Fruit fly (Drosophila melanogaster) whole organism, pupa: Measurements from ENCODE around the gene CG7542.

Source experiments
- CG12605 ChIP-seq: fragments of 200-800 bp; sonication (Bioruptor generic); IDR thresholded peaks from 2 replicates; pipeline ENCODE4 v1.3.6; 2022; ENCODE audit warnings: missing biosample characterization, missing genetic modification characterization
- CG13204 ChIP-seq: fragments of 200-800 bp; sonication (Bioruptor generic); optimal IDR thresholded peaks from 2 replicates; lab custom pipeline; 2018; ENCODE audit warnings: missing biosample characterization, mild to moderate bottlenecking, missing genetic modification characterization, moderate library complexity
- CG17806 ChIP-seq: fragments of 200-800 bp; sonication (Bioruptor generic); optimal IDR thresholded peaks from 2 replicates; lab custom pipeline; 2018; ENCODE audit warnings: missing biosample characterization, mild to moderate bottlenecking, missing genetic modification characterization, moderate library complexity
- CG34367 ChIP-seq: fragments of 200-800 bp; sonication (Bioruptor generic); optimal IDR thresholded peaks from 2 replicates; lab custom pipeline; 2018; ENCODE audit warnings: missing biosample characterization, mild to moderate bottlenecking, missing genetic modification characterization
- D1 ChIP-seq: fragments of 200-800 bp; sonication (Bioruptor generic); optimal IDR thresholded peaks from 2 replicates; lab custom pipeline; 2018; ENCODE audit warnings: missing biosample characterization, mild to moderate bottlenecking, missing genetic modification characterization, moderate library complexity
- EcR ChIP-seq: fragments of 200-800 bp; sonication (Bioruptor generic); optimal IDR thresholded peaks from 3 replicates; lab custom pipeline; 2019; ENCODE audit warnings: missing biosample characterization, missing genetic modification characterization, mild to moderate bottlenecking, moderate library complexity, missing genetic modification reagents
- Pif1A ChIP-seq: fragments of 200-800 bp; sonication (Bioruptor generic); optimal IDR thresholded peaks from 3 replicates; lab custom pipeline; 2016; ENCODE audit warnings: missing biosample characterization, missing genetic modification characterization
- Pif1B ChIP-seq: fragments of 200-800 bp; sonication (Bioruptor generic); optimal IDR thresholded peaks from 3 replicates; lab custom pipeline; 2016; ENCODE audit warnings: missing biosample characterization, missing genetic modification characterization
- fd96Ca ChIP-seq: fragments of 200-800 bp; sonication (Bioruptor generic); IDR thresholded peaks from 3 replicates; pipeline ENCODE4 v1.3.6; 2022; ENCODE audit warnings: missing biosample characterization, missing genetic modification characterization
- gl ChIP-seq: fragments of 200-800 bp; sonication (Bioruptor generic); optimal IDR thresholded peaks from 2 replicates; lab custom pipeline; 2018; ENCODE audit warnings: missing biosample characterization, mild to moderate bottlenecking, missing genetic modification characterization
- rn ChIP-seq: fragments of 200-800 bp; sonication (Bioruptor generic); IDR thresholded peaks from 2 replicates; pipeline ENCODE4 v1.3.6; 2022; ENCODE audit warnings: missing biosample characterization, missing genetic modification characterization

DNA sequence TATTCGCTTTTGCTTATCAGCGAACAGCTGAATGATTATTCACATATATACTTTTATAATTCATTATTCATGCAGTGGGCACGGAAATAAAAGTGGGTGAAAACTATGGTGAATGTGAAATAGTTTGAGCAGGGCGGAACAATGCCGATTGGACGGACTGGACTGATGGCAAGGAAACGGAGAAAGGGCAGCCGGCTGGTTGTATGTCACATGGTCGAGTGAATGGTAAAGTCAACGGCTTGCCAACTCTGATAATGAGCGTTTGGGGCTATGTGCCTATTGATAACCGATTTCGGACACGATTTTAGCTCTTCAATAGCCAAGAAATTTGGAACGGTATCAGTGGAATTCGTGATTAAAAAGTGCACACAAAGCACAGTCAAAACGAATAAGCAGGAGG is 13.9 kb upstream of the CG7542 start:
- TF ChIP-seq CG12605 (GFP tag; lab: Robert Waterston, UW) = no peak
- TF ChIP-seq EcR (GFP tag; lab: Kevin White, UChicago) = no peak
- TF ChIP-seq D1 (tag; lab: Kevin White, UChicago) = no peak
- no peak for TF ChIP-seq CG17806 (tag; lab: Kevin White, UChicago)
- no peak for TF ChIP-seq CG34367 (tag; lab: Kevin White, UChicago)
- no peak for TF ChIP-seq Pif1B
- TF ChIP-seq Pif1A = no peak
- no peak for TF ChIP-seq CG13204 (GFP tag; lab: Kevin White, UChicago)
- no peak for TF ChIP-seq gl (tag; lab: Kevin White, UChicago)
- no peak for TF ChIP-seq rn (GFP tag; lab: Robert Waterston, UW)
- TF ChIP-seq fd96Ca (GFP tag; lab: Robert Waterston, UW) = no peak
